Worm (Caenorhabditis elegans): ENCODE data around the gene srsx-3.

The srsx-3 gene

ce11 chrV:7978798-7979197 lies 41.7 kb upstream of the srsx-3 start (continued):
- TF ChIP-seq elt-3 (tag; optimal IDR thresholded peaks at IDR 0.05), result peak in 2 of 6 experiments; percentile 3 to 75
- peak; percentile 10 for TF ChIP-seq F16B12.6 (tag; optimal IDR thresholded peaks at IDR 0.05)
- TF ChIP-seq sptf-1 (tag; optimal IDR thresholded peaks at IDR 0.05), result no peak
- TF ChIP-seq skn-1 (tag; optimal IDR thresholded peaks at IDR 0.05), result no peak
- TF ChIP-seq dsc-1 (tag; optimal IDR thresholded peaks at IDR 0.05), result no peak
- TF ChIP-seq xbp-1 (tag; optimal IDR thresholded peaks at IDR 0.05), result no peak
- TF ChIP-seq lin-13 (GFP tag; optimal IDR thresholded peaks at IDR 0.05), result no peak

ce11 chrV:7977701-7978461 lies 40.8 kb upstream of the srsx-3 start, which contains the start of gene let-413:
TSS of gene let-413 (minus strand) at chrV:7977776.
- TF ChIP-seq aly-2 (tag; optimal IDR thresholded peaks at IDR 0.05), result no peak
- TF ChIP-seq ets-5 (GFP tag; IDR thresholded peaks at IDR 0.05), result no peak
- TF ChIP-seq nhr-12 (tag; optimal IDR thresholded peaks at IDR 0.05), result no peak
- no peak for TF ChIP-seq zip-4 (GFP tag; optimal IDR thresholded peaks at IDR 0.05)
- TF ChIP-seq elt-3 (tag; optimal IDR thresholded peaks at IDR 0.05), result peak in 1 of 6 experiments; percentile 6
- no peak for TF ChIP-seq zag-1 (tag; optimal IDR thresholded peaks at IDR 0.05)
- no peak for TF ChIP-seq F16B12.6 (tag; optimal IDR thresholded peaks at IDR 0.05)
- TF ChIP-seq ceh-82 (tag; optimal IDR thresholded peaks at IDR 0.05), result peak in 1 of 3 experiments; percentile 35
- no peak for TF ChIP-seq lin-13 (GFP tag; optimal IDR thresholded peaks at IDR 0.05)
- TF ChIP-seq tlp-1 (tag; optimal IDR thresholded peaks at IDR 0.05), result no peak
- no peak for TF ChIP-seq fkh-4 (tag; optimal IDR thresholded peaks at IDR 0.05; ENCODE audit: borderline replicate concordance)
- peak in 1 of 2 experiments; percentile 15 for TF ChIP-seq lin-35 (GFP tag; optimal IDR thresholded peaks at IDR 0.05)
- TF ChIP-seq snu-23 (GFP tag; optimal IDR thresholded peaks at IDR 0.05), result no peak
- TF ChIP-seq nhr-90 (tag; optimal IDR thresholded peaks at IDR 0.05; ENCODE audit: poor library complexity), result peak; percentile 17
- TF ChIP-seq nhr-71 (tag; optimal IDR thresholded peaks at IDR 0.05), result no peak
- no peak for TF ChIP-seq ama-1 (optimal IDR thresholded peaks at IDR 0.05)
- TF ChIP-seq efl-1 (optimal IDR thresholded peaks at IDR 0.05), result no peak
- TF ChIP-seq efl-1 (GFP tag; optimal IDR thresholded peaks at IDR 0.05 in 1 of 2), result peak in 1 of 2 experiments; percentile 31
- TF ChIP-seq sptf-1 (tag; optimal IDR thresholded peaks at IDR 0.05), result no peak
- TF ChIP-seq dpl-1 (GFP tag; optimal IDR thresholded peaks at IDR 0.05), result no peak
- no peak for TF ChIP-seq ces-1 (GFP tag; optimal IDR thresholded peaks at IDR 0.05)
- TF ChIP-seq lin-14 (GFP tag; optimal IDR thresholded peaks at IDR 0.05), result peak; percentile 72
- no peak for TF ChIP-seq efl-3 (GFP tag; optimal IDR thresholded peaks at IDR 0.05)
- TF ChIP-seq mab-9 (GFP tag; IDR thresholded peaks at IDR 0.05), result no peak
- TF ChIP-seq elt-2 (tag; optimal IDR thresholded peaks at IDR 0.05), result peak; percentile 33
- no peak for TF ChIP-seq unc-130 (tag; optimal IDR thresholded peaks at IDR 0.05)
- TF ChIP-seq unc-62 (GFP tag; optimal IDR thresholded peaks at IDR 0.05), result no peak
- no peak for TF ChIP-seq ceh-63 (GFP tag; optimal IDR thresholded peaks at IDR 0.05)
- no peak for TF ChIP-seq egl-13 (tag; optimal IDR thresholded peaks at IDR 0.05)
- TF ChIP-seq lsy-2 (tag; optimal IDR thresholded peaks at IDR 0.05), result peak in 1 of 2 experiments; percentile 7
- no peak for TF ChIP-seq skn-1 (tag; optimal IDR thresholded peaks at IDR 0.05)
- TF ChIP-seq fkh-8 (tag; optimal IDR thresholded peaks at IDR 0.05), result peak; percentile 12
- no peak for TF ChIP-seq pqm-1 (tag; optimal IDR thresholded peaks at IDR 0.05)
- peak; percentile 9 for TF ChIP-seq mep-1 (tag; optimal IDR thresholded peaks at IDR 0.05)
- TF ChIP-seq nhr-85 (tag), result no peak

- peak; percentile 12 for TF ChIP-seq sox-4 (tag; optimal IDR thresholded peaks at IDR 0.05)
- TF ChIP-seq snpc-4 (tag; optimal IDR thresholded peaks at IDR 0.05), result no peak
- no peak for TF ChIP-seq zip-4 (GFP tag; optimal IDR thresholded peaks at IDR 0.05)
- no peak for TF ChIP-seq sup-37 (GFP tag; optimal IDR thresholded peaks at IDR 0.05)
- no peak for TF ChIP-seq mdl-1 (tag; optimal IDR thresholded peaks at IDR 0.05)
- peak; percentile 69 for TF ChIP-seq fkh-8 (tag; optimal IDR thresholded peaks at IDR 0.05)
- no peak for TF ChIP-seq ztf-4 (tag; optimal IDR thresholded peaks at IDR 0.05)
- peak; percentile 8 for TF ChIP-seq nhr-71 (tag; optimal IDR thresholded peaks at IDR 0.05)
- no peak for TF ChIP-seq nhr-76 (tag; optimal IDR thresholded peaks at IDR 0.05)
- no peak for TF ChIP-seq irx-1 (tag; optimal IDR thresholded peaks at IDR 0.05)
- no peak for TF ChIP-seq F16B12.6 (tag; optimal IDR thresholded peaks at IDR 0.05)
- no peak for TF ChIP-seq mab-9 (GFP tag; IDR thresholded peaks at IDR 0.05)
- TF ChIP-seq dsc-1 (tag; optimal IDR thresholded peaks at IDR 0.05), result peak; percentile 8
- no peak for TF ChIP-seq nhr-19 (GFP tag; conservative IDR thresholded peaks at IDR 0.05)
- TF ChIP-seq ceh-82 (tag; optimal IDR thresholded peaks at IDR 0.05), result no peak
- TF ChIP-seq ztf-11 (tag; optimal IDR thresholded peaks at IDR 0.05), result no peak
- no peak for TF ChIP-seq swsn-7 (tag; optimal IDR thresholded peaks at IDR 0.05)
- TF ChIP-seq efl-1 (optimal IDR thresholded peaks at IDR 0.05), result no peak
- no peak for TF ChIP-seq efl-1 (GFP tag; optimal IDR thresholded peaks at IDR 0.05 in 1 of 2)
- TF ChIP-seq aha-1 (tag; optimal IDR thresholded peaks at IDR 0.05), result no peak
- no peak for TF ChIP-seq unc-130 (tag; optimal IDR thresholded peaks at IDR 0.05)
- no peak for TF ChIP-seq nhr-77 (tag; optimal IDR thresholded peaks at IDR 0.05)
Observed at ce11 chrV:7971376-7971775, 34.3 kb upstream of the srsx-3 start.
